Fruit fly (Drosophila melanogaster) whole organism: Measurements from ENCODE around the gene skd.

ENCODE experiments used
- CG8478 ChIP-seq: fragments of >200 bp; optimal IDR thresholded peaks from 2 replicates; lab custom pipeline; 2018; ENCODE audit warnings: inconsistent platforms
- EcR ChIP-seq, 2 experiments: fragments of >200 bp; optimal IDR thresholded peaks; 2 replicates each; lab custom pipeline; 2017; ENCODE audit warnings: missing biosample characterization in 2 of 2, missing genetic modification characterization in 2 of 2, missing genetic modification reagents in 2 of 2
- pan ChIP-seq: fragments of >200 bp; optimal IDR thresholded peaks from 2 replicates; lab custom pipeline; 2017
- psq ChIP-seq: fragments of >200 bp; optimal IDR thresholded peaks from 2 replicates; lab custom pipeline; 2017
- usp ChIP-seq: fragments of >200 bp; optimal IDR thresholded peaks from 2 replicates; lab custom pipeline; 2017; ENCODE audit warnings: missing biosample characterization, missing genetic modification characterization, mixed read lengths

DNA sequence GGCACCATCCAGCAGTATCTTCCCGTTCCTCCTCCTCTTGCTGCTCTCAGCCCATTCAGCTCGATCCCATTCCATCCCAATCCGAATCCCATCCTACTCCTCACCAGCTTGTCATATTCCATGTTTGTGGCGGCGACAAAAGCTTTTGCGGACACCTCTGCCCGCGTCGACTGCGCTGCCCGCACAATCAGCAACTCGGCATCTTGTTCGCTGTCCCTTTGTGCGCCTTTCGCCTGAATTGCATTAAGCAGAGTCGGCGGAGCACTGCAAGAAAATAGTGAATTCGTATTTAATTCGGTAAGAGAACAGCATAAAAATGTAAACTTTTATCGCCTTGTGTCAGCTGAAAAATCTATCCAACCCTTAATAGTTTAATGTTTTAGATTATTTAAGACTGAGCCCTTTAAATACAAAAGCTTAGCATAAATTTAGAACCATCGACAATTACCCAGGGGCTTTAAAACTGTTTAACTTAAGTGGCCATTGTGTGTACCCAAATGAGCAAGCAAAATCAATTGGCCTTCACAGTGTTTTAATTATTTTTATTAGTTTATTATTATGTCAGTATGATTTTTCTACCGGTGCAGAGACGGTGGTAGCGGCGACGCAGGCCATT, 76.6 kb downstream of the skd start:
- TF ChIP-seq psq (lab: Kevin White, UChicago) = no peak
- no peak for TF ChIP-seq EcR (GFP tag; optimal IDR thresholded peaks at IDR 0.05; lab: Kevin White, UChicago)
- TF ChIP-seq pan (lab: Kevin White, UChicago) = no peak
- TF ChIP-seq CG8478 (lab: Kevin White, UChicago) = no peak
- no peak for TF ChIP-seq usp
